Fruit fly (Drosophila melanogaster): ENCODE results near the gene OtopLc.

Gene OtopLc

DNA sequence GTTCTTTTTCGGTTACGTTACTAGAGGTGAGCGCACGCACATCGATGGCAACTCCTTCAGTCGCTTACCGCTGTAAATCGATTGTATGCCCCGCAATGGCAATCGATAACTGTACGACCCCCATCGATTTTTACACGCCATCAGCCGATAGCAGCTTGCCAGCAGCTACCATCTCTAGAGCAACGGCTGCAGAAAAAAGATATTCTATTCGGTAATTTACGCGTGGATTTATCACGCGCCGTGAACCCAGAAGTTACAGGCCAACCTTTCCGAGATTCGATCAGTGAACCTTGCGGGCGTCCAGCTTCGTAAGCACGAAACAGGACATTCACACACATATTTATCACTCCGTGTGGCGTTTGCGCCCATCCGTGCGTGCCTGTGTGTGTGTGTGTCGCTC is 3.2 kb upstream of the OtopLc start, which contains the start of the genes Sirt4 and CG4119:
Gene Sirt4 (minus strand): TSS at position 39 of the 400 bp plus-strand sequence.
Gene CG4119 (plus strand): TSS at position 151 of the 400 bp plus-strand sequence.
- TF ChIP-seq Met (GFP tag; optimal IDR thresholded peaks at IDR 0.05) (no peak), esn (GFP tag; optimal IDR thresholded peaks at IDR 0.05) (peak; percentile 27), ss (GFP tag; optimal IDR thresholded peaks at IDR 0.05) (peak in 1 of 2 experiments; percentile 12), pdm3 (GFP tag; optimal IDR thresholded peaks at IDR 0.05) (no peak), svp (GFP tag) (peak; percentile 17), Gug (GFP tag; IDR thresholded peaks at IDR 0.05) (no peak), CG31627 (GFP tag; optimal IDR thresholded peaks at IDR 0.05) (peak; percentile 4), vri (GFP tag; optimal IDR thresholded peaks at IDR 0.05) (peak; percentile 27), CG6808 (GFP tag; optimal IDR thresholded peaks at IDR 0.05) (peak; percentile 35), Eip75B (GFP tag; optimal IDR thresholded peaks at IDR 0.05) (no peak)

DNA sequence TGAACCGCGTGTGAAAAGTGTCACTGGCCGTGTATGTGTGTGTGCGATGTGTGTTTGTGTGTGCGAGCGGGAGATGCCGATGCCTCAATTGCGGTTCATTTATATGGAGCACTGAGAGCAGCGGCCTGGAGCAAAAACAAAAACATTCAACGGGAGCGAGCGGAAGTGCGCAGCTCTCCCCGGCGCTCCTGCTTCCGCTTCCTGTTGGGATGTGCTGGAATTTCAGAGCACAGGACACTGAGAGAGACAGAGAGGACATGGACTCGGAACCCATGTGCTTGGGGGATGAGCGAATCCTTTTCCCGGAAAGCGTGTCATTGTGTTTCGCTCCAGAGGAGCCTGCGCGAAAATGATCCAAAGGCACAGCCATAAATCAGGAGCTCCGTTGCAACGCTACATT is 1.6 kb upstream of the OtopLc start:
- TF ChIP-seq CG7368 (GFP tag; optimal IDR thresholded peaks at IDR 0.05): no peak
- peak; percentile 16 for TF ChIP-seq Eip78C (GFP tag)
- TF ChIP-seq CG6163 (GFP tag; IDR thresholded peaks at IDR 0.05): peak; percentile 29; the same call in 1 of the 3 replicates
- TF ChIP-seq CG8119 (GFP tag; IDR thresholded peaks at IDR 0.05): no peak

DNA sequence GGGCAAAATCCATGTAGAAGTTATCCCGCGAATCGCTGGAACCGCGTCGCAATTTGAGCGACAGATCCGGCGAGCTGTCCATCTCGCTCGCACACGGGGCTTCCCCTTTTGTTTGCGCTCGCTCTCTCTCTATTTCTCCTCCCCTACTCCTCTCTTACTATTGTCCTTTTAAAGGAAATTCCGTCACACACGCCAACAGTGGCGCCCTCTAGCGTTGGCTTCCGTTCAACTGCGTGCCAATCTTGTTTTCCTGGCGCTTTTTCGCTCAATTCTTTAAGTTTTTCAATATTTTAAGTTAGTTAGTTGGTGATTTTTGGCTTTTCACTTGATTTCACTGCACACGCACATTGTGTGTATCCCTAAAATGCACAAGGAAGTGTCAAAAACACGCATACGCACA is 690 bp downstream of the OtopLc start:
- TF ChIP-seq Eip78C (GFP tag) (no peak), lz (GFP tag; optimal IDR thresholded peaks at IDR 0.05) (no peak), CG15336 (GFP tag; IDR thresholded peaks at IDR 0.05) (no peak), spab (GFP tag; optimal IDR thresholded peaks at IDR 0.05) (no peak), Met (GFP tag; optimal IDR thresholded peaks at IDR 0.05) (no peak), Ets96B (tag; optimal IDR thresholded peaks at IDR 0.05) (no peak), ss (GFP tag; optimal IDR thresholded peaks at IDR 0.05) (no peak), achi (GFP tag; optimal IDR thresholded peaks at IDR 0.05) (no peak), CG6276 (GFP tag; optimal IDR thresholded peaks at IDR 0.05) (no peak), Hr4 (GFP tag; optimal IDR thresholded peaks at IDR 0.05) (no peak), svp (GFP tag) (no peak), CG6808 (GFP tag; optimal IDR thresholded peaks at IDR 0.05) (no peak), CG31627 (GFP tag; optimal IDR thresholded peaks at IDR 0.05) (no peak), OdsH (GFP tag; optimal IDR thresholded peaks at IDR 0.05) (no peak), CG3919 (GFP tag; optimal IDR thresholded peaks at IDR 0.05) (no peak), CG6854 (GFP tag; optimal IDR thresholded peaks at IDR 0.05) (no peak), CG1621 (tag; optimal IDR thresholded peaks at IDR 0.05) (no peak), CG6792 (GFP tag; optimal IDR thresholded peaks at IDR 0.05) (no peak), pdm3 (GFP tag; optimal IDR thresholded peaks at IDR 0.05) (no peak), net (GFP tag; optimal IDR thresholded peaks at IDR 0.05) (no peak)

DNA sequence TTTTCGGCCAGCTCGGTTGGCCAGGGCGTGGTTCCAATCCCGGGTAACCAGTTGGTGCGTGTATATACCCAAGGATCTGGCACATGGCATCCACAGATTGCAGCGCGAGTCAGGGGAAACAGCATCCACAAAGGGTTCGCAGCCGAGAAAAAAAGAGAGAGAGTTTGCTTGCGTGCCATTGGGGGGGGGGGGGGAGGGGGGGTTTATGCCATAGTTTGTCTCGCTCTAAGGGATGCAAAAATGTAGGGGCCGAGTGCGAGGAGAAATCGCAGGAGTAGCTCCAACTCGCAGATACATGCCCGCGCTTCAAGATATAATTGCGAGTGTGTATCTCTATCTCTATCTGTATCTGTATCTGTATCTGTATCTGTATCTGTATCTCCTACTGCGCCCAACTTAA is 12.7 kb downstream of the OtopLc start:
- no peak for TF ChIP-seq CG8119 (GFP tag; IDR thresholded peaks at IDR 0.05)
- no peak for TF ChIP-seq Sox15 (GFP tag; optimal IDR thresholded peaks at IDR 0.05)
- TF ChIP-seq lz (GFP tag; optimal IDR thresholded peaks at IDR 0.05): no peak
- TF ChIP-seq CG9139 (GFP tag; optimal IDR thresholded peaks at IDR 0.05): no peak
- no peak for TF ChIP-seq CG32006 (GFP tag; optimal IDR thresholded peaks at IDR 0.05)
- TF ChIP-seq fkh (GFP tag; optimal IDR thresholded peaks at IDR 0.05): no peak
- TF ChIP-seq CG3032 (tag; optimal IDR thresholded peaks at IDR 0.05): no peak
- TF ChIP-seq Gug (GFP tag; IDR thresholded peaks at IDR 0.05): no peak
- TF ChIP-seq Eip93F (GFP tag; optimal IDR thresholded peaks at IDR 0.05): no peak
- TF ChIP-seq Smox (GFP tag; optimal IDR thresholded peaks at IDR 0.05): no peak
- no peak for TF ChIP-seq dac (GFP tag; optimal IDR thresholded peaks at IDR 0.05)
- TF ChIP-seq Ets21C (GFP tag; optimal IDR thresholded peaks at IDR 0.05): no peak
- no peak for TF ChIP-seq ss (GFP tag; optimal IDR thresholded peaks at IDR 0.05)
- no peak for TF ChIP-seq net (GFP tag; optimal IDR thresholded peaks at IDR 0.05)
- no peak for TF ChIP-seq spab (GFP tag; optimal IDR thresholded peaks at IDR 0.05)
